Worm (Caenorhabditis elegans): ENCODE data around the gene Y62H9A.2.

Y62H9A.2 gene

DNA sequence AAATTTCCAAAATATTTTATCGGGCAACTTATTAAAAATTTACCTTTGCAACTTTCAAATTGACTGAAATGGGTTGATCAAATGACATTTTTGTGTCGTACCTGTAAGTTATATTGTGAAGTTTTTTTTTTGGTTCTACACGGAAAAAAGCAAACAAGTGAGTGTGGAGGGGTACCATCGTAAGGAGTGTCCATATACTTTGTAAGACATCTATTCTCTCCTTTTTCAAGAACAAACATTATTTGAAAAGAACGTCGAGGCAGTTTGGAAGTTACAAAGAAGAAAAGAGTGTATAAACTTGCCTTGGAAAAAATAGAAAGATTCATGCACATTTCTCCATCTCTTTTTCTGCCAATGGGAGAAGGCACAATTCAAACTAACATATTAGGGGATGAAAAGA, 40.6 kb downstream of the Y62H9A.2 start, which contains the start of gene taf-7.1:
Gene taf-7.1 (minus strand): TSS at position 101 of the 400 bp plus-strand sequence.
- no peak for TF ChIP-seq elt-1 (tag; optimal IDR thresholded peaks at IDR 0.05)
- no peak for TF ChIP-seq lin-39 (tag; optimal IDR thresholded peaks at IDR 0.05)
- TF ChIP-seq nhr-77 (tag; optimal IDR thresholded peaks at IDR 0.05), result no peak
- TF ChIP-seq lsy-12 (tag; optimal IDR thresholded peaks at IDR 0.05), result no peak
- TF ChIP-seq nhr-67 (tag; optimal IDR thresholded peaks at IDR 0.05), result no peak
- TF ChIP-seq nhr-25 (tag; optimal IDR thresholded peaks at IDR 0.05), result no peak
- no peak for TF ChIP-seq egl-5 (tag; optimal IDR thresholded peaks at IDR 0.05)
- no peak for TF ChIP-seq mdl-1 (tag; optimal IDR thresholded peaks at IDR 0.05)
- TF ChIP-seq skn-1 (tag; optimal IDR thresholded peaks at IDR 0.05), result no peak
- TF ChIP-seq fos-1 (tag; optimal IDR thresholded peaks at IDR 0.05), result no peak
- no peak for TF ChIP-seq nhr-12 (tag; optimal IDR thresholded peaks at IDR 0.05)
- no peak for TF ChIP-seq tbx-2 (tag; optimal IDR thresholded peaks at IDR 0.05)
- no peak for TF ChIP-seq ZK546.5 (tag; optimal IDR thresholded peaks at IDR 0.05)
- no peak for TF ChIP-seq R02D3.7 (tag; optimal IDR thresholded peaks at IDR 0.05)
- TF ChIP-seq nhr-28 (tag; optimal IDR thresholded peaks at IDR 0.05), result no peak
- TF ChIP-seq elt-3 (tag; optimal IDR thresholded peaks at IDR 0.05), result no peak
- no peak for TF ChIP-seq hmg-11 (tag; optimal IDR thresholded peaks at IDR 0.05)
- TF ChIP-seq ceh-9 (tag; optimal IDR thresholded peaks at IDR 0.05), result no peak

ce11 chrX:11828661-11829060, 49.3 kb downstream of the Y62H9A.2 start:
- TF ChIP-seq hmg-11 (tag; optimal IDR thresholded peaks at IDR 0.05) (no peak), nhr-43 (tag; optimal IDR thresholded peaks at IDR 0.05; ENCODE audit: poor library complexity, severe bottlenecking) (no peak), lin-15B (tag; optimal IDR thresholded peaks at IDR 0.05) (no peak), sea-2 (GFP tag; optimal IDR thresholded peaks at IDR 0.05) (no peak), nhr-11 (tag; optimal IDR thresholded peaks at IDR 0.05) (no peak)

- TF ChIP-seq nhr-76 (tag; optimal IDR thresholded peaks at IDR 0.05) (no peak), nhr-23 (tag; optimal IDR thresholded peaks at IDR 0.05) (no peak), nhr-237 (tag; optimal IDR thresholded peaks at IDR 0.05) (no peak), ztf-11 (tag; optimal IDR thresholded peaks at IDR 0.05) (no peak), ama-1 (optimal IDR thresholded peaks at IDR 0.05) (no peak), nhr-43 (tag; optimal IDR thresholded peaks at IDR 0.05; ENCODE audit: poor library complexity, severe bottlenecking) (no peak), unc-39 (tag; optimal IDR thresholded peaks at IDR 0.05) (no peak), skn-1 (tag; optimal IDR thresholded peaks at IDR 0.05) (no peak), mdl-1 (tag; optimal IDR thresholded peaks at IDR 0.05) (no peak), nhr-25 (tag; optimal IDR thresholded peaks at IDR 0.05) (no peak)
Measured at ce11 chrX:11827528-11827927, 50.5 kb downstream of the Y62H9A.2 start.
